Worm (Caenorhabditis elegans): ENCODE data around the gene F01D5.10.

- TF ChIP-seq nhr-28 (tag; optimal IDR thresholded peaks at IDR 0.05) (no peak), egl-27 (tag; optimal IDR thresholded peaks at IDR 0.05) (no peak), mep-1 (tag; optimal IDR thresholded peaks at IDR 0.05) (no peak), set-16 (GFP tag; IDR thresholded peaks at IDR 0.05) (no peak), fos-1 (tag; optimal IDR thresholded peaks at IDR 0.05) (no peak), madf-9 (GFP tag; conservative IDR thresholded peaks at IDR 0.05) (no peak), nhr-76 (tag; optimal IDR thresholded peaks at IDR 0.05) (no peak), D1046.2 (GFP tag; IDR thresholded peaks at IDR 0.05) (no peak), mes-2 (tag; optimal IDR thresholded peaks at IDR 0.05; ENCODE audit: poor library complexity, severe bottlenecking) (no peak), F49E8.2 (tag; optimal IDR thresholded peaks at IDR 0.05; ENCODE audit: borderline replicate concordance) (no peak), lir-3 (tag; optimal IDR thresholded peaks at IDR 0.05) (no peak), ceh-82 (tag; optimal IDR thresholded peaks at IDR 0.05) (no peak), nhr-11 (tag; optimal IDR thresholded peaks at IDR 0.05) (no peak)
These were observed 2.2 kb downstream of the F01D5.10 start for ce11 chrII:14018887-14019286.
